Fruit fly (Drosophila melanogaster): ENCODE data around the gene CG12278.

dm6 chr3R:21089416-21089815, 45.5 kb downstream of the CG12278 start:
- no peak for TF ChIP-seq lola (GFP tag; optimal IDR thresholded peaks at IDR 0.05)
- no peak for TF ChIP-seq Vsx2 (GFP tag; optimal IDR thresholded peaks at IDR 0.05; ENCODE audit: partially characterized antibody)
- no peak for TF ChIP-seq CG9705 (GFP tag; optimal IDR thresholded peaks at IDR 0.05)
- no peak for TF ChIP-seq woc (GFP tag; optimal IDR thresholded peaks at IDR 0.05)
- no peak for TF ChIP-seq br (GFP tag; optimal IDR thresholded peaks at IDR 0.05)
- TF ChIP-seq CG32264 (GFP tag; optimal IDR thresholded peaks at IDR 0.05): no peak
